Fruit fly (Drosophila melanogaster) whole organism, embryonic: ENCODE data around the gene Ufd4.

Source experiments
- Blimp-1 ChIP-seq: fragments of 200-800 bp; sonication (Bioruptor generic); optimal IDR thresholded peaks from 3 replicates; lab custom pipeline; 2018; ENCODE audit warnings: missing biosample characterization, missing genetic modification characterization, mild to moderate bottlenecking, moderate library complexity, missing genetic modification reagents
- BtbVII ChIP-seq: fragments of 200-800 bp; sonication (Bioruptor generic); optimal IDR thresholded peaks from 3 replicates; lab custom pipeline; 2017; ENCODE audit warnings: missing biosample characterization, mild to moderate bottlenecking, missing genetic modification characterization
- CG10147 ChIP-seq: fragments of 200-800 bp; sonication (Bioruptor generic); optimal IDR thresholded peaks from 2 replicates; lab custom pipeline; 2019; ENCODE audit warnings: missing biosample characterization, mild to moderate bottlenecking, missing genetic modification characterization, moderate library complexity
- CG10321 ChIP-seq: fragments of 200-800 bp; sonication (Bioruptor generic); IDR thresholded peaks from 2 replicates; pipeline ENCODE4 v1.3.6; 2022; ENCODE audit warnings: missing biosample characterization, missing genetic modification characterization
- CG11560 ChIP-seq: fragments of 200-800 bp; sonication (Bioruptor generic); IDR thresholded peaks from 3 replicates; pipeline ENCODE4 v1.3.6; 2022; ENCODE audit warnings: missing biosample characterization, missing genetic modification characterization
- CG11695 ChIP-seq: fragments of 200-800 bp; sonication (Bioruptor generic); IDR thresholded peaks from 3 replicates; pipeline ENCODE4 v1.3.6; 2022; ENCODE audit warnings: missing biosample characterization, missing genetic modification characterization
- CG12219 ChIP-seq: fragments of 200-800 bp; sonication (Bioruptor generic); optimal IDR thresholded peaks from 3 replicates; lab custom pipeline; 2018; ENCODE audit warnings: missing biosample characterization, mild to moderate bottlenecking, missing genetic modification characterization
- CG1233 ChIP-seq: fragments of 200-800 bp; sonication (Bioruptor generic); optimal IDR thresholded peaks from 4 replicates; lab custom pipeline; 2018; ENCODE audit warnings: missing biosample characterization, mild to moderate bottlenecking, missing genetic modification characterization
- CG14050 ChIP-seq: fragments of 200-800 bp; sonication (Bioruptor generic); IDR thresholded peaks from 3 replicates; pipeline ENCODE4 v1.3.6; 2022; ENCODE audit warnings: missing biosample characterization, missing genetic modification characterization
- CG15514 ChIP-seq: fragments of 200-800 bp; sonication (Bioruptor generic); optimal IDR thresholded peaks from 3 replicates; lab custom pipeline; 2017; ENCODE audit warnings: missing biosample characterization, missing genetic modification characterization, mild to moderate bottlenecking, moderate library complexity, missing genetic modification reagents
- CG18262 ChIP-seq: fragments of 200-800 bp; optimal IDR thresholded peaks from 3 replicates; lab custom pipeline; 2019; ENCODE audit warnings: missing biosample characterization, mild to moderate bottlenecking, missing genetic modification characterization, moderate library complexity
- CG2116 ChIP-seq: fragments of 200-800 bp; sonication (Bioruptor generic); optimal IDR thresholded peaks from 3 replicates; lab custom pipeline; 2018; ENCODE audit warnings: missing biosample characterization, mild to moderate bottlenecking, missing genetic modification characterization
- CG2202 ChIP-seq: fragments of 200-800 bp; sonication (Bioruptor generic); optimal IDR thresholded peaks from 2 replicates; lab custom pipeline; 2018; ENCODE audit warnings: missing biosample characterization, mild to moderate bottlenecking, missing genetic modification characterization
- CG32532 ChIP-seq: fragments of 200-800 bp; sonication (Bioruptor generic); IDR thresholded peaks from 2 replicates; pipeline ENCODE4 v1.3.6; 2022; ENCODE audit warnings: missing biosample characterization, missing genetic modification characterization
- CG4730 ChIP-seq: fragments of 200-800 bp; sonication (Bioruptor generic); IDR thresholded peaks from 2 replicates; pipeline ENCODE4 v1.3.6; 2022; ENCODE audit warnings: missing biosample characterization, missing genetic modification characterization
- CG5953 ChIP-seq: fragments of 200-800 bp; sonication (Bioruptor generic); IDR thresholded peaks from 2 replicates; pipeline ENCODE4 v1.3.6; 2022; ENCODE audit warnings: missing biosample characterization, missing genetic modification characterization
- CG7357 ChIP-seq: fragments of 200-800 bp; sonication (Bioruptor generic); IDR thresholded peaks from 3 replicates; pipeline ENCODE4 v1.3.6; 2022; ENCODE audit warnings: missing biosample characterization, missing genetic modification characterization
- CG7963 ChIP-seq: fragments of 200-800 bp; sonication (Bioruptor generic); IDR thresholded peaks from 3 replicates; pipeline ENCODE4 v1.3.6; 2022; ENCODE audit warnings: missing biosample characterization, missing genetic modification characterization; ENCODE audit not compliant: partially characterized antibody
- CG8388 ChIP-seq: fragments of 200-800 bp; sonication (Bioruptor generic); optimal IDR thresholded peaks from 2 replicates; lab custom pipeline; 2019; ENCODE audit warnings: missing biosample characterization, mild to moderate bottlenecking, missing genetic modification characterization, moderate library complexity
- CG8765 ChIP-seq: fragments of 200-800 bp; sonication (Bioruptor generic); IDR thresholded peaks from 2 replicates; pipeline ENCODE4 v1.3.6; 2022; ENCODE audit warnings: missing biosample characterization, missing genetic modification characterization
- Ets97D ChIP-seq: fragments of 200-800 bp; sonication (Bioruptor generic); optimal IDR thresholded peaks from 3 replicates; lab custom pipeline; 2016; ENCODE audit warnings: missing biosample characterization, missing genetic modification characterization
- Gug ChIP-seq: fragments of 200-800 bp; sonication (Bioruptor generic); IDR thresholded peaks from 4 replicates; pipeline ENCODE4 v1.3.6; 2022; ENCODE audit warnings: missing biosample characterization, missing genetic modification characterization
- Jarid2 ChIP-seq: fragments of 200-800 bp; sonication (Bioruptor generic); optimal IDR thresholded peaks from 3 replicates; lab custom pipeline; 2017; ENCODE audit warnings: mild to moderate bottlenecking, missing biosample characterization, missing genetic modification reagents, missing genetic modification characterization
- Lpt ChIP-seq: fragments of >200 bp; optimal IDR thresholded peaks from 2 replicates; lab custom pipeline; 2018; ENCODE audit warnings: missing biosample characterization, missing genetic modification characterization
- Max ChIP-seq: fragments of 200-800 bp; sonication (Bioruptor generic); optimal IDR thresholded peaks from 2 replicates; lab custom pipeline; 2016; ENCODE audit warnings: missing biosample characterization, mild to moderate bottlenecking, missing genetic modification characterization
- NC2β ChIP-seq: fragments of 200-800 bp; sonication (Bioruptor generic); optimal IDR thresholded peaks from 2 replicates; lab custom pipeline; 2016; ENCODE audit warnings: missing biosample characterization, missing genetic modification characterization
- Oli ChIP-seq: fragments of 200-800 bp; sonication (Bioruptor generic); optimal IDR thresholded peaks from 2 replicates; lab custom pipeline; 2018; ENCODE audit warnings: missing biosample characterization, mild to moderate bottlenecking, missing genetic modification characterization, moderate library complexity
- Optix ChIP-seq: fragments of 200-800 bp; sonication (Bioruptor generic); IDR thresholded peaks from 3 replicates; pipeline ENCODE4 v1.3.6; 2022; ENCODE audit warnings: missing biosample characterization, missing genetic modification characterization
- Ssrp ChIP-seq: fragments of 200-800 bp; sonication (Bioruptor generic); optimal IDR thresholded peaks from 2 replicates; lab custom pipeline; 2018; ENCODE audit warnings: missing biosample characterization, mild to moderate bottlenecking, missing genetic modification characterization, moderate library complexity
- Trl ChIP-seq, 3 experiments: fragments of >200 bp in 2 of 3; fragments of 200-800 bp in 1 of 3; sonication (Bioruptor generic) in 1 of 3; optimal IDR thresholded peaks; 2 replicates in 1 of 3; 3 replicates in 2 of 3; lab custom pipeline; 2016 to 2017; ENCODE audit warnings: missing biosample characterization in 1 of 3, missing genetic modification characterization in 1 of 3
- Usf ChIP-seq: fragments of 200-800 bp; sonication (Bioruptor generic); optimal IDR thresholded peaks from 2 replicates; lab custom pipeline; 2017; ENCODE audit warnings: missing genotype, missing biosample characterization, missing genetic modification characterization
- Xbp1 ChIP-seq: fragments of 200-800 bp; sonication (Bioruptor generic); optimal IDR thresholded peaks from 3 replicates; lab custom pipeline; 2016; ENCODE audit warnings: missing biosample characterization, mild to moderate bottlenecking, missing genetic modification characterization
- amos ChIP-seq: fragments of 200-800 bp; sonication (Bioruptor generic); IDR thresholded peaks from 2 replicates; pipeline ENCODE4 v1.3.6; 2022; ENCODE audit warnings: missing biosample characterization, missing genetic modification characterization; ENCODE audit not compliant: partially characterized antibody
- aop ChIP-seq: fragments of 200-800 bp; sonication (Bioruptor generic); IDR thresholded peaks from 2 replicates; pipeline ENCODE4 v1.3.6; 2022; ENCODE audit warnings: missing biosample characterization, missing genetic modification characterization
- br ChIP-seq: fragments of >200 bp; optimal IDR thresholded peaks from 2 replicates; lab custom pipeline; 2017
- chm ChIP-seq: fragments of 200-800 bp; sonication (Bioruptor generic); IDR thresholded peaks from 2 replicates; pipeline ENCODE4 v1.3.6; 2022; ENCODE audit warnings: missing biosample characterization, missing genetic modification characterization
- ci ChIP-seq: fragments of 200-800 bp; sonication (Bioruptor generic); IDR thresholded peaks from 3 replicates; pipeline ENCODE4 v1.3.6; 2022; ENCODE audit warnings: missing biosample characterization, missing genetic modification characterization
- corto ChIP-seq: fragments of 200-800 bp; sonication (Bioruptor generic); optimal IDR thresholded peaks from 2 replicates; lab custom pipeline; 2016; ENCODE audit warnings: missing biosample characterization, mild to moderate bottlenecking, missing genetic modification characterization, moderate library complexity
- dati ChIP-seq: fragments of 200-800 bp; sonication (Bioruptor generic); IDR thresholded peaks from 2 replicates; pipeline ENCODE4 v1.3.6; 2022; ENCODE audit warnings: missing biosample characterization, missing genetic modification characterization
- dpn ChIP-seq, 2 experiments: fragments of 200-800 bp; sonication (Bioruptor generic); optimal IDR thresholded peaks; 3 replicates each; lab custom pipeline; 2016; ENCODE audit warnings: missing biosample characterization in 2 of 2, missing genetic modification characterization in 2 of 2
- dysf ChIP-seq: fragments of 200-800 bp; sonication (Bioruptor generic); IDR thresholded peaks from 3 replicates; pipeline ENCODE4 v1.3.6; 2022; ENCODE audit warnings: missing biosample characterization, missing genetic modification characterization
- jing ChIP-seq: fragments of 200-800 bp; sonication (Bioruptor generic); optimal IDR thresholded peaks from 2 replicates; lab custom pipeline; 2018; ENCODE audit warnings: missing biosample characterization, mild to moderate bottlenecking, missing genetic modification characterization
- onecut ChIP-seq: fragments of 200-800 bp; sonication (Bioruptor generic); IDR thresholded peaks from 2 replicates; pipeline ENCODE4 v1.3.6; 2022; ENCODE audit warnings: missing biosample characterization, missing genetic modification characterization
- pan ChIP-seq, 4 experiments: fragments of >200 bp in 3 of 4; fragments of 200-800 bp in 1 of 4; sonication (Bioruptor generic) in 1 of 4; optimal IDR thresholded peaks in 3 of 4; IDR thresholded peaks in 1 of 4; 2 replicates each; pipeline versions ENCODE4 v1.3.6 to Lab custom; 2017 to 2022; ENCODE audit warnings: missing biosample characterization in 2 of 4, missing genetic modification characterization in 2 of 4, mixed read lengths in 1 of 4
- sd ChIP-seq: fragments of 200-800 bp; sonication (Bioruptor generic); optimal IDR thresholded peaks from 3 replicates; lab custom pipeline; 2018; ENCODE audit warnings: missing biosample characterization, mild to moderate bottlenecking, missing genetic modification characterization, moderate library complexity
- sens-2 ChIP-seq: fragments of 200-800 bp; sonication (Bioruptor generic); IDR thresholded peaks from 2 replicates; pipeline ENCODE4 v1.3.6; 2022; ENCODE audit warnings: missing biosample characterization, missing genetic modification characterization
- sna ChIP-seq: fragments of 200-800 bp; sonication (Bioruptor generic); IDR thresholded peaks from 2 replicates; pipeline ENCODE4 v1.3.6; 2022; ENCODE audit warnings: missing biosample characterization, missing genetic modification characterization; ENCODE audit not compliant: partially characterized antibody
- sqz ChIP-seq: fragments of 200-800 bp; sonication (Bioruptor generic); optimal IDR thresholded peaks from 3 replicates; lab custom pipeline; 2018; ENCODE audit warnings: missing biosample characterization, mild to moderate bottlenecking, missing genetic modification characterization
- sr ChIP-seq: fragments of 200-800 bp; sonication (Bioruptor generic); IDR thresholded peaks from 3 replicates; pipeline ENCODE4 v1.3.6; 2022; ENCODE audit warnings: missing biosample characterization, missing genetic modification characterization
- trh ChIP-seq: fragments of 200-800 bp; sonication (Bioruptor generic); optimal IDR thresholded peaks from 2 replicates; lab custom pipeline; 2016; ENCODE audit warnings: missing biosample characterization, missing genetic modification characterization
- twi ChIP-seq: fragments of 200-800 bp; optimal IDR thresholded peaks from 2 replicates; lab custom pipeline; 2019; ENCODE audit warnings: missing biosample characterization, mild to moderate bottlenecking, missing genetic modification characterization, moderate library complexity

Ufd4 gene

DNA sequence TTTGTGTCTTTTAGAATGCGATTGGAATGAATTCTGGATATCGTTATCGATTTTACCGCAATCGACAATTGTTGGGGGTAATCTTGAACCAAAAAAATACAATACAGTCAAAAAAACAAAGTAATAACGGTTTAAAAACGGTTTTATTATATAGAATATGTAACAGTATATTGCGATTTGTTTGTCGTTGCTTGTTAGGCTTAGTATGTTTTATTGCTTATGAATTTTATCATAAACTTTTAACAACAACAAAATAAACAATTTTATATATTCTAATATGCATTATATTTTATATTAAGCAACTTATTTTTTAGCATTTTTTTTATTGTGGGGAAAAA, 7.6 kb upstream of the Ufd4 start, which contains the start of gene CYLD:
Gene CYLD, minus strand, starts transcription at position 38 of the 338 bp plus-strand sequence.
- no peak for TF ChIP-seq br (lab: Kevin White, UChicago)
- no peak for TF ChIP-seq Usf
- no peak for TF ChIP-seq CG4730
- peak; percentile 47; the same call in 1 of the 3 replicates for TF ChIP-seq CG14050 (GFP tag; lab: Robert Waterston, UW)
- no peak for TF ChIP-seq sna (GFP tag; lab: Robert Waterston, UW)
- TF ChIP-seq Trl (optimal IDR thresholded peaks at IDR 0.05; lab: Kevin White, UChicago), result no peak
- TF ChIP-seq Trl (GFP tag; optimal IDR thresholded peaks at IDR 0.05; lab: Kevin White, UChicago), result peak; percentile 31
- no peak for TF ChIP-seq dati (GFP tag; lab: Robert Waterston, UW)
- peak; percentile 25 for TF ChIP-seq Ets97D (GFP tag; lab: Kevin White, UChicago)
- TF ChIP-seq CG2202, result peak; percentile 46
- TF ChIP-seq Blimp-1 (GFP tag; lab: Kevin White, UChicago), result peak; percentile 78
- peak; percentile 29 for TF ChIP-seq Max (GFP tag; lab: Kevin White, UChicago)
- TF ChIP-seq Optix (GFP tag; lab: Robert Waterston, UW), result no peak
- peak; percentile 65 for TF ChIP-seq sd (tag; lab: Kevin White, UChicago)
- TF ChIP-seq Jarid2 (GFP tag; lab: Kevin White, UChicago), result no peak
- TF ChIP-seq CG12219 (GFP tag; lab: Kevin White, UChicago), result peak; percentile 47
- peak; percentile 83; the same call in 1 of the 3 replicates for TF ChIP-seq ci
- TF ChIP-seq pan (optimal IDR thresholded peaks at IDR 0.05; lab: Kevin White, UChicago), result no peak
- TF ChIP-seq pan (GFP tag; optimal IDR thresholded peaks at IDR 0.05 in 1 of 2, IDR thresholded peaks at IDR 0.05 in 1 of 2), result peak in 1 of 2 experiments; percentile 77
- TF ChIP-seq CG8765 (GFP tag; lab: Robert Waterston, UW), result no peak
- peak; percentile 62 for TF ChIP-seq CG1233 (GFP tag; lab: Kevin White, UChicago)
- TF ChIP-seq Gug (GFP tag; lab: Robert Waterston, UW), result no peak
- peak; percentile 66 for TF ChIP-seq CG15514 (GFP tag; lab: Kevin White, UChicago)
- no peak for TF ChIP-seq CG10321 (GFP tag; lab: Robert Waterston, UW)
- TF ChIP-seq chm (GFP tag; lab: Robert Waterston, UW), result no peak
- no peak for TF ChIP-seq amos (GFP tag; lab: Robert Waterston, UW)
- TF ChIP-seq twi (tag; lab: Kevin White, UChicago), result peak; percentile 9
- TF ChIP-seq corto (GFP tag; lab: Kevin White, UChicago), result no peak
- TF ChIP-seq dysf (GFP tag; lab: Robert Waterston, UW), result peak; percentile 62; the same call in 1 of the 3 replicates
- no peak for TF ChIP-seq sens-2 (GFP tag; lab: Robert Waterston, UW)
- TF ChIP-seq jing (GFP tag; lab: Kevin White, UChicago), result no peak
- peak; percentile 63 for TF ChIP-seq Ssrp (tag; lab: Kevin White, UChicago)
- peak; percentile 67 for TF ChIP-seq CG2116 (GFP tag; lab: Kevin White, UChicago)
- TF ChIP-seq NC2β (GFP tag; lab: Kevin White, UChicago), result no peak
- TF ChIP-seq CG32532 (GFP tag; lab: Robert Waterston, UW), result peak; percentile 84; the same call in 1 of the 2 replicates
- TF ChIP-seq CG18262 (tag; lab: Kevin White, UChicago), result peak; percentile 83
- peak; percentile 61 for TF ChIP-seq CG10147 (GFP tag; lab: Kevin White, UChicago)
- TF ChIP-seq Lpt, result no peak
- TF ChIP-seq CG5953 (GFP tag; lab: Robert Waterston, UW), result no peak
- TF ChIP-seq trh (GFP tag; lab: Kevin White, UChicago), result no peak
- TF ChIP-seq CG7357 (GFP tag; lab: Robert Waterston, UW), result 0 out of 3 replicates have a peak, but pooled peaks have one; percentile 18
- TF ChIP-seq CG11695 (GFP tag; lab: Robert Waterston, UW), result peak; percentile 75
- TF ChIP-seq CG11560 (tag; lab: Robert Waterston, UW), result no peak
- TF ChIP-seq CG8388 (GFP tag; lab: Kevin White, UChicago), result peak; percentile 76
- TF ChIP-seq sqz (GFP tag; lab: Kevin White, UChicago), result peak; percentile 50
- peak; percentile 59 for TF ChIP-seq Oli
- TF ChIP-seq dpn (GFP tag; optimal IDR thresholded peaks at IDR 0.05; lab: Kevin White, UChicago), result peak; percentile 24 to 73
- no peak for TF ChIP-seq sr (GFP tag; lab: Robert Waterston, UW)
- no peak for TF ChIP-seq aop (GFP tag; lab: Robert Waterston, UW)
- peak; percentile 41 for TF ChIP-seq BtbVII
- no peak for TF ChIP-seq CG7963 (GFP tag; lab: Robert Waterston, UW)
- peak; percentile 77 for TF ChIP-seq Xbp1 (GFP tag; lab: Kevin White, UChicago)
- peak; percentile 59 for TF ChIP-seq onecut (GFP tag; lab: Robert Waterston, UW)
